Fruit fly (Drosophila melanogaster) whole organism, embryonic: Measurements from ENCODE around the gene CG31495.
A peak's percentile ranks its signal among the peaks of the same experiment; 100 is the strongest.

Source experiments
- Adf1 ChIP-seq: fragments of 200-800 bp; sonication (Bioruptor generic); IDR thresholded peaks from 2 replicates; pipeline ENCODE4 v1.3.6; 2022; ENCODE audit warnings: missing biosample characterization, missing genetic modification characterization
- B-H1 ChIP-seq: fragments of 200-800 bp; sonication (Bioruptor generic); IDR thresholded peaks from 3 replicates; pipeline ENCODE4 v1.3.6; 2022; ENCODE audit warnings: missing biosample characterization, missing genetic modification characterization
- Bgb ChIP-seq: fragments of 200-800 bp; sonication (Bioruptor generic); IDR thresholded peaks from 2 replicates; pipeline ENCODE4 v1.3.6; 2022; ENCODE audit warnings: missing biosample characterization, missing genetic modification characterization; ENCODE audit not compliant: partially characterized antibody
- CG11696 ChIP-seq: fragments of 200-800 bp; sonication (Bioruptor generic); IDR thresholded peaks from 2 replicates; pipeline ENCODE4 v1.3.6; 2022; ENCODE audit warnings: missing biosample characterization, missing genetic modification characterization
- CG14860 ChIP-seq: fragments of 200-800 bp; sonication (Bioruptor generic); IDR thresholded peaks from 3 replicates; pipeline ENCODE4 v1.3.6; 2022; ENCODE audit warnings: missing biosample characterization, missing genetic modification characterization; ENCODE audit not compliant: partially characterized antibody
- CG17361 ChIP-seq: fragments of 200-800 bp; sonication (Bioruptor generic); IDR thresholded peaks from 3 replicates; pipeline ENCODE4 v1.3.6; 2022; ENCODE audit warnings: missing biosample characterization, missing genetic modification characterization
- CG17385 ChIP-seq: fragments of 200-800 bp; sonication (Bioruptor generic); optimal IDR thresholded peaks from 3 replicates; lab custom pipeline; 2018; ENCODE audit warnings: missing biosample characterization, mild to moderate bottlenecking, missing genetic modification characterization
- CG18476 ChIP-seq: fragments of 200-800 bp; sonication (Bioruptor generic); optimal IDR thresholded peaks from 2 replicates; lab custom pipeline; 2016; ENCODE audit warnings: missing biosample characterization, mild to moderate bottlenecking, missing genetic modification characterization
- CG18599 ChIP-seq: fragments of 200-800 bp; sonication (Bioruptor generic); optimal IDR thresholded peaks from 3 replicates; lab custom pipeline; 2017; ENCODE audit warnings: missing biosample characterization, missing genetic modification characterization, mild to moderate bottlenecking, moderate library complexity, missing genetic modification reagents
- CG32532 ChIP-seq: fragments of 200-800 bp; sonication (Bioruptor generic); IDR thresholded peaks from 2 replicates; pipeline ENCODE4 v1.3.6; 2022; ENCODE audit warnings: missing biosample characterization, missing genetic modification characterization
- CG34224 ChIP-seq: fragments of 200-800 bp; sonication (Bioruptor generic); IDR thresholded peaks from 3 replicates; pipeline ENCODE4 v1.3.6; 2022; ENCODE audit warnings: missing biosample characterization, missing genetic modification characterization; ENCODE audit not compliant: partially characterized antibody
- CG34422 ChIP-seq: fragments of 200-800 bp; sonication (Bioruptor generic); IDR thresholded peaks from 3 replicates; pipeline ENCODE4 v1.3.6; 2022; ENCODE audit warnings: missing biosample characterization, missing genetic modification characterization
- CG5180 ChIP-seq: fragments of 200-800 bp; sonication (Bioruptor generic); optimal IDR thresholded peaks from 3 replicates; lab custom pipeline; 2017; ENCODE audit warnings: missing biosample characterization, missing genetic modification characterization, mild to moderate bottlenecking, moderate library complexity, missing genetic modification reagents
- CG6791 ChIP-seq: fragments of 200-800 bp; sonication (Bioruptor generic); IDR thresholded peaks from 3 replicates; pipeline ENCODE4 v1.3.6; 2022; ENCODE audit warnings: missing biosample characterization, missing genetic modification characterization; ENCODE audit not compliant: partially characterized antibody
- CG8944 ChIP-seq: fragments of 200-800 bp; sonication (Bioruptor generic); optimal IDR thresholded peaks from 3 replicates; lab custom pipeline; 2016; ENCODE audit warnings: missing biosample characterization, missing genetic modification characterization
- Chrac-16 ChIP-seq: fragments of 200-800 bp; sonication (Bioruptor generic); optimal IDR thresholded peaks from 3 replicates; lab custom pipeline; 2016; ENCODE audit warnings: missing biosample characterization, missing genetic modification characterization
- D ChIP-seq, 2 experiments: fragments of 200-800 bp in 1 of 2; fragments of >200 bp in 1 of 2; sonication (Bioruptor generic) in 1 of 2; optimal IDR thresholded peaks; 2 replicates in 1 of 2; 3 replicates in 1 of 2; lab custom pipeline; 2017; ENCODE audit warnings: mild to moderate bottlenecking in 1 of 2, missing biosample characterization in 1 of 2, missing genetic modification characterization in 1 of 2, missing genetic modification reagents in 1 of 2
- H15 ChIP-seq: fragments of 200-800 bp; sonication (Bioruptor generic); IDR thresholded peaks from 3 replicates; pipeline ENCODE4 v1.3.6; 2022; ENCODE audit warnings: missing biosample characterization, missing genetic modification characterization
- HmgD ChIP-seq: fragments of 200-800 bp; sonication (Bioruptor generic); optimal IDR thresholded peaks from 3 replicates; lab custom pipeline; 2016; ENCODE audit warnings: missing biosample characterization, missing genetic modification characterization
- Hr39 ChIP-seq: fragments of >200 bp; optimal IDR thresholded peaks from 2 replicates; lab custom pipeline; 2017
- Jarid2 ChIP-seq: fragments of 200-800 bp; sonication (Bioruptor generic); optimal IDR thresholded peaks from 3 replicates; lab custom pipeline; 2017; ENCODE audit warnings: mild to moderate bottlenecking, missing biosample characterization, missing genetic modification reagents, missing genetic modification characterization
- MBD-R2 ChIP-seq: fragments of 200-800 bp; sonication (Bioruptor generic); IDR thresholded peaks from 2 replicates; pipeline ENCODE4 v1.3.6; 2022; ENCODE audit warnings: missing biosample characterization, missing genetic modification characterization
- Med ChIP-seq: fragments of 200-800 bp; sonication (Bioruptor generic); peaks from one replicate; lab custom pipeline; 2016; ENCODE audit warnings: missing biosample characterization, missing genetic modification characterization, mild to moderate bottlenecking, inconsistent platforms, moderate library complexity
- Mes4 ChIP-seq: fragments of 200-800 bp; sonication (Bioruptor generic); optimal IDR thresholded peaks from 2 replicates; lab custom pipeline; 2016; ENCODE audit warnings: missing biosample characterization, missing genetic modification characterization
- Nf-YC ChIP-seq: fragments of 200-800 bp; optimal IDR thresholded peaks from 3 replicates; lab custom pipeline; 2019; ENCODE audit warnings: missing biosample characterization, mild to moderate bottlenecking, missing genetic modification characterization, moderate library complexity
- Trl ChIP-seq, 3 experiments: fragments of >200 bp in 2 of 3; fragments of 200-800 bp in 1 of 3; sonication (Bioruptor generic) in 1 of 3; optimal IDR thresholded peaks; 2 replicates in 1 of 3; 3 replicates in 2 of 3; lab custom pipeline; 2016 to 2017; ENCODE audit warnings: missing biosample characterization in 1 of 3, missing genetic modification characterization in 1 of 3
- abd-A ChIP-seq: fragments of 200-800 bp; sonication (Bioruptor generic); optimal IDR thresholded peaks from 3 replicates; lab custom pipeline; 2019; ENCODE audit warnings: missing biosample characterization, mild to moderate bottlenecking, missing genetic modification characterization, moderate library complexity
- ato ChIP-seq: fragments of 200-800 bp; sonication (Bioruptor generic); IDR thresholded peaks from 2 replicates; pipeline ENCODE4 v1.3.6; 2022; ENCODE audit warnings: missing biosample characterization, missing genetic modification characterization; ENCODE audit not compliant: partially characterized antibody
- hbn ChIP-seq: fragments of 200-800 bp; sonication (Bioruptor generic); IDR thresholded peaks from 2 replicates; pipeline ENCODE4 v1.3.6; 2022; ENCODE audit warnings: missing biosample characterization, missing genetic modification characterization; ENCODE audit not compliant: partially characterized antibody
- hkb ChIP-seq, 2 experiments: fragments of 200-800 bp in 1 of 2; fragments of >200 bp in 1 of 2; sonication (Bioruptor generic) in 1 of 2; IDR thresholded peaks in 1 of 2; optimal IDR thresholded peaks in 1 of 2; 2 replicates each; pipeline versions ENCODE4 v1.3.6 to Lab custom; 2017 to 2022; ENCODE audit warnings: missing biosample characterization in 1 of 2, missing genetic modification characterization in 1 of 2
- kni ChIP-seq: fragments of 200-800 bp; sonication (Bioruptor generic); optimal IDR thresholded peaks from 3 replicates; lab custom pipeline; 2017; ENCODE audit warnings: mild to moderate bottlenecking, missing biosample characterization, missing genetic modification reagents, missing genetic modification characterization
- nau ChIP-seq: fragments of 200-800 bp; sonication (Bioruptor generic); optimal IDR thresholded peaks from 3 replicates; lab custom pipeline; 2017; ENCODE audit warnings: missing biosample characterization, mild to moderate bottlenecking, missing genetic modification characterization, missing genetic modification reagents
- nerfin-2 ChIP-seq: fragments of 200-800 bp; sonication (Bioruptor generic); IDR thresholded peaks from 2 replicates; pipeline ENCODE4 v1.3.6; 2022; ENCODE audit warnings: missing biosample characterization, missing genetic modification characterization; ENCODE audit not compliant: partially characterized antibody
- nmo ChIP-seq: fragments of 200-800 bp; sonication (Bioruptor generic); optimal IDR thresholded peaks from 2 replicates; lab custom pipeline; 2018; ENCODE audit warnings: missing biosample characterization, mild to moderate bottlenecking, missing genetic modification characterization, moderate library complexity
- prd ChIP-seq, 3 experiments: fragments of >200 bp in 2 of 3; fragments of 200-800 bp in 1 of 3; sonication (Bioruptor generic) in 1 of 3; optimal IDR thresholded peaks in 2 of 3; IDR thresholded peaks in 1 of 3; 2 replicates in 2 of 3; 3 replicates in 1 of 3; pipeline versions ENCODE4 v1.3.6 to Lab custom; 2017 to 2022; ENCODE audit warnings: missing biosample characterization in 1 of 3, missing genetic modification characterization in 1 of 3
- rib ChIP-seq: fragments of 200-800 bp; sonication (Bioruptor generic); IDR thresholded peaks from 2 replicates; pipeline ENCODE4 v1.3.6; 2022; ENCODE audit warnings: missing biosample characterization, missing genetic modification characterization
- schlank ChIP-seq: fragments of 200-800 bp; sonication (Bioruptor generic); optimal IDR thresholded peaks from 2 replicates; lab custom pipeline; 2018; ENCODE audit warnings: missing biosample characterization, mild to moderate bottlenecking, missing genetic modification characterization
- seq ChIP-seq: fragments of 200-800 bp; sonication (Bioruptor generic); IDR thresholded peaks from 2 replicates; pipeline ENCODE4 v1.3.6; 2022; ENCODE audit warnings: missing biosample characterization, missing genetic modification characterization
- slp2 ChIP-seq: fragments of 200-800 bp; sonication (Bioruptor generic); optimal IDR thresholded peaks from 2 replicates; lab custom pipeline; 2016; ENCODE audit warnings: missing biosample characterization, missing genetic modification characterization
- sna ChIP-seq: fragments of 200-800 bp; sonication (Bioruptor generic); IDR thresholded peaks from 2 replicates; pipeline ENCODE4 v1.3.6; 2022; ENCODE audit warnings: missing biosample characterization, missing genetic modification characterization; ENCODE audit not compliant: partially characterized antibody
- sob ChIP-seq: fragments of 200-800 bp; sonication (Bioruptor generic); IDR thresholded peaks from 2 replicates; pipeline ENCODE4 v1.3.6; 2022; ENCODE audit warnings: missing biosample characterization, missing genetic modification characterization
- ssp ChIP-seq: fragments of 200-800 bp; sonication (Bioruptor generic); IDR thresholded peaks from 2 replicates; pipeline ENCODE4 v1.3.6; 2022; ENCODE audit warnings: missing biosample characterization, missing genetic modification characterization
- tna ChIP-seq: fragments of 200-800 bp; sonication (Bioruptor generic); IDR thresholded peaks from 2 replicates; pipeline ENCODE4 v1.3.6; 2022; ENCODE audit warnings: missing biosample characterization, missing genetic modification characterization; ENCODE audit not compliant: partially characterized antibody
- vvl ChIP-seq: fragments of 200-800 bp; sonication (Bioruptor generic); IDR thresholded peaks from 2 replicates; pipeline ENCODE4 v1.3.6; 2022; ENCODE audit warnings: missing biosample characterization, missing genetic modification characterization
- yki ChIP-seq: fragments of >200 bp; optimal IDR thresholded peaks from 3 replicates; lab custom pipeline; 2018
- zfh1 ChIP-seq: fragments of 200-800 bp; sonication (Bioruptor generic); IDR thresholded peaks from 3 replicates; pipeline ENCODE4 v1.3.6; 2022; ENCODE audit warnings: missing biosample characterization, missing genetic modification characterization

The CG31495 gene

dm6 chr3R:13874866-13875417 is 35.2 kb upstream of the CG31495 start, which contains the start of gene E5 (continued):
- TF ChIP-seq CG8944 (GFP tag; lab: Kevin White, UChicago) (no peak), Chrac-16 (no peak), hkb (optimal IDR thresholded peaks at IDR 0.05; lab: Kevin White, UChicago) (no peak), hkb (GFP tag; IDR thresholded peaks at IDR 0.05; lab: Robert Waterston, UW) (peak; percentile 25; the same call in 1 of the 2 replicates), B-H1 (GFP tag; lab: Robert Waterston, UW) (no peak), Hr39 (lab: Kevin White, UChicago) (no peak), CG5180 (GFP tag; lab: Kevin White, UChicago) (no peak), Mes4 (GFP tag; lab: Kevin White, UChicago) (peak; percentile 11), Jarid2 (peak; percentile 78), CG18476 (GFP tag; lab: Kevin White, UChicago) (no peak), kni (GFP tag; lab: Kevin White, UChicago) (peak; percentile 11), CG34224 (GFP tag; lab: Robert Waterston, UW) (peak; percentile 68; the same call in 2 of the 3 replicates), CG32532 (GFP tag; lab: Robert Waterston, UW) (peak; percentile 31; the same call in 1 of the 2 replicates), seq (GFP tag; lab: Robert Waterston, UW) (peak; percentile 30; the same call in 1 of the 2 replicates), CG6791 (GFP tag; lab: Robert Waterston, UW) (0 out of 3 replicates have a peak, but pooled peaks have one; percentile 12), Adf1 (GFP tag; lab: Robert Waterston, UW) (peak; percentile 75), sob (GFP tag; lab: Robert Waterston, UW) (no peak; the same call in 1 of the 2 replicates), prd (optimal IDR thresholded peaks at IDR 0.05; lab: Kevin White, UChicago) (no peak), prd (GFP tag; IDR thresholded peaks at IDR 0.05; lab: Robert Waterston, UW) (0 out of 3 replicates have a peak, but pooled peaks have one; percentile 15), slp2 (no peak), yki (lab: Kevin White, UChicago) (peak; percentile 77), Bgb (GFP tag; lab: Robert Waterston, UW) (peak; percentile 48; the same call in 1 of the 2 replicates), Trl (optimal IDR thresholded peaks at IDR 0.05; lab: Kevin White, UChicago) (peak; percentile 92 to 93), Trl (GFP tag; optimal IDR thresholded peaks at IDR 0.05; lab: Kevin White, UChicago) (peak; percentile 43), CG17385 (GFP tag; lab: Kevin White, UChicago) (peak; percentile 95), nmo (GFP tag; lab: Kevin White, UChicago) (peak; percentile 3), CG17361 (no peak), hbn (GFP tag; lab: Robert Waterston, UW) (0 out of 2 replicates have a peak, but pooled peaks have one; percentile 23), Nf-YC (peak; percentile 99), schlank (no peak), abd-A (tag; lab: Kevin White, UChicago) (peak; percentile 69), ato (GFP tag; lab: Robert Waterston, UW) (0 out of 2 replicates have a peak, but pooled peaks have one; percentile 27), sna (peak; percentile 67), CG14860 (GFP tag; lab: Robert Waterston, UW) (no peak), nerfin-2 (peak; percentile 43; the same call in 1 of the 2 replicates), CG18599 (no peak), CG34422 (GFP tag; lab: Robert Waterston, UW) (0 out of 3 replicates have a peak, but pooled peaks have one; percentile 18), H15 (GFP tag; lab: Robert Waterston, UW) (no peak), vvl (GFP tag; lab: Robert Waterston, UW) (peak; percentile 67), ssp (GFP tag; lab: Robert Waterston, UW) (no peak), HmgD (GFP tag; lab: Kevin White, UChicago) (peak; percentile 19), rib (GFP tag; lab: Robert Waterston, UW) (peak; percentile 64; the same call in 1 of the 2 replicates), CG11696 (GFP tag; lab: Robert Waterston, UW) (0 out of 2 replicates have a peak, but pooled peaks have one; percentile 50), nau (no peak), MBD-R2 (GFP tag; lab: Robert Waterston, UW) (0 out of 2 replicates have a peak, but pooled peaks have one; percentile 10), tna (GFP tag; lab: Robert Waterston, UW) (peak; percentile 35; the same call in 1 of the 2 replicates), D (optimal IDR thresholded peaks at IDR 0.05; lab: Kevin White, UChicago) (no peak), D (GFP tag; optimal IDR thresholded peaks at IDR 0.05; lab: Kevin White, UChicago) (no peak), Med (GFP tag; lab: Kevin White, UChicago) (peak; percentile 84), zfh1 (GFP tag; lab: Robert Waterston, UW) (no peak)
